Worm (Caenorhabditis elegans) whole organism, L4 larva: ENCODE measurements around the gene ZC204.6.

Experiments
- R02D3.7 ChIP-seq: fragments of 150-350 bp; sonication (generic microtip); optimal IDR thresholded peaks from 3 replicates; lab custom pipeline; 2014; ENCODE audit warnings: missing biosample characterization, missing genetic modification characterization
- ceh-44 ChIP-seq: fragments of 200-800 bp; sonication (Bioruptor generic); IDR thresholded peaks from 2 replicates; pipeline ENCODE4 v1.3.6; 2022; ENCODE audit warnings: missing genetic modification reagents, missing genetic modification characterization, missing compliant biosample characterization
- cey-2 ChIP-seq: sonication (generic microtip); optimal IDR thresholded peaks from 3 replicates; lab custom pipeline; 2017; ENCODE audit warnings: missing genetic modification characterization, mild to moderate bottlenecking, missing compliant biosample characterization, antibody characterized with exemption, borderline replicate concordance; ENCODE audit not compliant: insufficient read depth
- dve-1 ChIP-seq: sonication (generic microtip); optimal IDR thresholded peaks from 2 replicates; lab custom pipeline; 2017; ENCODE audit warnings: antibody characterized with exemption, mild to moderate bottlenecking, missing genetic modification characterization, missing compliant biosample characterization; ENCODE audit not compliant: insufficient read depth
- lin-29 ChIP-seq: fragments of 200-800 bp; sonication (Bioruptor generic); IDR thresholded peaks from 2 replicates; pipeline ENCODE4 v1.3.6; 2022; ENCODE audit warnings: missing genetic modification reagents, missing genetic modification characterization, missing compliant biosample characterization
- mdl-1 ChIP-seq, 2 experiments: fragments of 150-350 bp in 1 of 2; sonication (generic microtip) in 1 of 2; optimal IDR thresholded peaks; 2 replicates each; lab custom pipeline; 2014 to 2017; ENCODE audit warnings: missing biosample characterization in 2 of 2, missing genetic modification characterization in 2 of 2
- mxl-3 ChIP-seq: fragments of 200-800 bp; sonication (Bioruptor generic); optimal IDR thresholded peaks from 2 replicates; lab custom pipeline; 2018; ENCODE audit warnings: mild to moderate bottlenecking, missing genetic modification characterization, missing compliant biosample characterization
- nhr-237 ChIP-seq: sonication (generic microtip); optimal IDR thresholded peaks from 2 replicates; lab custom pipeline; 2017; ENCODE audit warnings: missing biosample characterization, missing genetic modification characterization
- pha-4 ChIP-seq, 2 experiments: fragments of 150-350 bp in 1 of 2; fragments of 200-800 bp in 1 of 2; sonication (Bioruptor generic) in 1 of 2; IDR thresholded peaks in 1 of 2; optimal IDR thresholded peaks in 1 of 2; 2 replicates each; pipeline versions ENCODE4 v1.3.6 to Lab custom; 2014 to 2022; ENCODE audit warnings: missing genetic modification characterization in 2 of 2, missing genetic modification reagents in 2 of 2, missing biosample characterization in 1 of 2, missing compliant biosample characterization in 1 of 2
- pqm-1 ChIP-seq: sonication (generic microtip); optimal IDR thresholded peaks from 2 replicates; lab custom pipeline; 2017; ENCODE audit warnings: missing biosample characterization, missing genetic modification characterization
- set-16 ChIP-seq: fragments of 200-800 bp; sonication (Bioruptor generic); IDR thresholded peaks from 2 replicates; pipeline ENCODE4 v1.3.6; 2022; ENCODE audit warnings: missing genetic modification reagents, missing genetic modification characterization, missing compliant biosample characterization
- zag-1 ChIP-seq: fragments of 150-350 bp; optimal IDR thresholded peaks from 2 replicates; lab custom pipeline; 2014; ENCODE audit warnings: missing biosample characterization, missing genetic modification characterization

- no peak for TF ChIP-seq mxl-3 (GFP tag; lab: Kevin White, UChicago)
- TF ChIP-seq lin-29 (GFP tag; lab: Robert Waterston, UW), result no peak
- TF ChIP-seq zag-1 (tag; lab: Kevin White, UChicago), result no peak
- TF ChIP-seq mdl-1 (tag; optimal IDR thresholded peaks at IDR 0.05; lab: Kevin White, UChicago), result no peak
- no peak for TF ChIP-seq R02D3.7 (tag; lab: Kevin White, UChicago)
- TF ChIP-seq nhr-237 (tag; lab: Kevin White, UChicago), result no peak
- TF ChIP-seq cey-2 (tag; lab: Kevin White, UChicago), result no peak
- no peak for TF ChIP-seq dve-1 (tag; lab: Kevin White, UChicago)
- TF ChIP-seq pha-4 (GFP tag; IDR thresholded peaks at IDR 0.05; lab: Robert Waterston, UW), result no peak
- no peak for TF ChIP-seq pha-4 (tag; optimal IDR thresholded peaks at IDR 0.05; lab: Kevin White, UChicago)
- TF ChIP-seq set-16 (GFP tag; lab: Robert Waterston, UW), result no peak
- TF ChIP-seq pqm-1 (tag; lab: Kevin White, UChicago), result no peak
- TF ChIP-seq ceh-44 (GFP tag; lab: Robert Waterston, UW), result no peak
Measured at ce11 chrII:1601507-1601906, 43.1 kb downstream of the ZC204.6 start, which contains the start of gene bath-47.
